Worm (Caenorhabditis elegans) whole organism, L1 larva: ENCODE data around the gene C02F5.3.

Experiments used
- ces-1 ChIP-seq: fragments of 150-350 bp; optimal IDR thresholded peaks from 2 replicates; lab custom pipeline; 2014; ENCODE audit warnings: missing biosample characterization, missing genetic modification reagents, missing genetic modification characterization
- unc-62 ChIP-seq: fragments of 150-350 bp; optimal IDR thresholded peaks from 2 replicates; lab custom pipeline; 2014; ENCODE audit warnings: missing biosample characterization, missing genetic modification reagents, missing genetic modification characterization

DNA sequence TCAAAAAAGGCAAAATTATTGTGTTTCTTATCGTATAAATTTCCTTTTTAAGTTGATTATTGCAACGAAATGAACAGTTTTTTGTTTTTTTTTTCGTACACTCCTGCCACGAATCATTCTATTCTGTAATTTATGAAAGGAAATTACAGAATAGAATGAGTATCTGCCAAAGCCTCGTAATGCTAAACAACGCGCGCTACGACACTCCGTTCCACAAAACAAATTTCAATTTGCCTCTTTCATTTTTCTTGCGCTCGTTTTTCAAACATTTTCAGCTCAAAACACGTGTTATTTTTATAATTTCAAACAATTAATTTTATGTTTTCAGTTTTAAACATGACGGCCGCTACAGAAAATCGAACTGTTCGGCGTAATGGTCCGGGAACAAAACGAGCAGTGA is 20.9 kb upstream of the C02F5.3 start, which contains the start of gene mob-4:
- no peak for TF ChIP-seq ces-1 (GFP tag; lab: Kevin White, UChicago)
- no peak for TF ChIP-seq unc-62 (GFP tag; lab: Kevin White, UChicago)
